Worm (Caenorhabditis elegans) whole organism, L1 larva: ENCODE results near the gene C03H12.1.

ENCODE experiments used
- C04F5.9 ChIP-seq: sonication (generic microtip); optimal IDR thresholded peaks from 2 replicates; lab custom pipeline; 2016; ENCODE audit warnings: missing genetic modification characterization, missing compliant biosample characterization
- F16B12.6 ChIP-seq: fragments of 150-350 bp; optimal IDR thresholded peaks from 2 replicates; lab custom pipeline; 2014; ENCODE audit warnings: missing biosample characterization, missing genetic modification characterization
- Y116A8C.19 ChIP-seq: sonication (generic microtip); optimal IDR thresholded peaks from 2 replicates; lab custom pipeline; 2016; ENCODE audit warnings: missing compliant biosample characterization, missing genetic modification characterization, borderline replicate concordance
- aha-1 ChIP-seq: fragments of 150-350 bp; optimal IDR thresholded peaks from 2 replicates; lab custom pipeline; 2014; ENCODE audit warnings: missing biosample characterization, missing genetic modification characterization
- alr-1 ChIP-seq: fragments of 200-800 bp; sonication (Bioruptor generic); optimal IDR thresholded peaks from 2 replicates; lab custom pipeline; 2018; ENCODE audit warnings: borderline replicate concordance, mild to moderate bottlenecking, missing genetic modification characterization, missing compliant biosample characterization
- aly-2 ChIP-seq: fragments of 150-350 bp; optimal IDR thresholded peaks from 2 replicates; lab custom pipeline; 2014; ENCODE audit warnings: missing biosample characterization, missing genetic modification characterization
- ceh-8 ChIP-seq: fragments of 200-800 bp; sonication (Bioruptor generic); optimal IDR thresholded peaks from 2 replicates; lab custom pipeline; 2018; ENCODE audit warnings: mild to moderate bottlenecking, missing genetic modification characterization, moderate library complexity, missing compliant biosample characterization
- ceh-82 ChIP-seq, 3 experiments: fragments of 150-350 bp in 1 of 3; sonication (generic microtip) in 2 of 3; optimal IDR thresholded peaks; 2 replicates each; lab custom pipeline; 2014 to 2017; ENCODE audit warnings: missing biosample characterization in 3 of 3, missing genetic modification characterization in 3 of 3
- ceh-88 ChIP-seq: fragments of 200-800 bp; sonication (Bioruptor generic); IDR thresholded peaks from 2 replicates; pipeline ENCODE4 v1.3.6; 2022; ENCODE audit warnings: missing genetic modification characterization, missing compliant biosample characterization
- ceh-90 ChIP-seq: sonication (generic microtip); optimal IDR thresholded peaks from 2 replicates; lab custom pipeline; 2016; ENCODE audit warnings: missing genetic modification characterization, missing compliant biosample characterization
- dsc-1 ChIP-seq: sonication (generic microtip); optimal IDR thresholded peaks from 2 replicates; lab custom pipeline; 2016; ENCODE audit warnings: mild to moderate bottlenecking, missing genetic modification characterization, missing compliant biosample characterization
- efl-3 ChIP-seq: fragments of 200-800 bp; sonication (Bioruptor generic); optimal IDR thresholded peaks from 2 replicates; lab custom pipeline; 2018; ENCODE audit warnings: mild to moderate bottlenecking, missing genetic modification characterization, missing compliant biosample characterization
- egl-13 ChIP-seq: sonication (generic microtip); optimal IDR thresholded peaks from 2 replicates; lab custom pipeline; 2016; ENCODE audit warnings: missing genotype, missing genetic modification reagents, missing genetic modification characterization, missing compliant biosample characterization
- elt-3 ChIP-seq, 6 experiments: fragments of 150-350 bp in 1 of 6; sonication (generic microtip); optimal IDR thresholded peaks; 2 replicates each; lab custom pipeline; 2017 to 2018; ENCODE audit warnings: missing biosample characterization in 6 of 6, missing genetic modification characterization in 6 of 6, inconsistent platforms in 1 of 6
- ets-5 ChIP-seq: fragments of 200-800 bp; sonication (Bioruptor generic); IDR thresholded peaks from 2 replicates; pipeline ENCODE4 v1.3.6; 2022; ENCODE audit warnings: missing genetic modification characterization, missing compliant biosample characterization
- fkh-10 ChIP-seq: sonication (generic microtip); optimal IDR thresholded peaks from 2 replicates; lab custom pipeline; 2017; ENCODE audit warnings: missing biosample characterization, missing genetic modification reagents, missing genetic modification characterization
- fkh-4 ChIP-seq: sonication (generic microtip); optimal IDR thresholded peaks from 2 replicates; lab custom pipeline; 2016; ENCODE audit warnings: missing compliant biosample characterization, missing genetic modification characterization, borderline replicate concordance
- fkh-8 ChIP-seq: sonication (generic microtip); optimal IDR thresholded peaks from 2 replicates; lab custom pipeline; 2016; ENCODE audit warnings: mild to moderate bottlenecking, missing genetic modification characterization, missing compliant biosample characterization
- grh-1 ChIP-seq: fragments of 200-800 bp; sonication (Bioruptor generic); IDR thresholded peaks from 2 replicates; pipeline ENCODE4 v1.3.6; 2022; ENCODE audit warnings: missing genetic modification reagents, missing genetic modification characterization, missing compliant biosample characterization
- hpl-2 ChIP-seq: fragments of 150-350 bp; optimal IDR thresholded peaks from 2 replicates; lab custom pipeline; 2014; ENCODE audit warnings: missing biosample characterization, missing genetic modification reagents, missing genetic modification characterization
- irx-1 ChIP-seq: sonication (generic microtip); optimal IDR thresholded peaks from 2 replicates; lab custom pipeline; 2016; ENCODE audit warnings: missing genetic modification characterization, missing compliant biosample characterization
- jun-1 ChIP-seq: fragments of 150-350 bp; optimal IDR thresholded peaks from 2 replicates; lab custom pipeline; 2014; ENCODE audit warnings: missing biosample characterization, missing genetic modification reagents, missing genetic modification characterization
- lin-13 ChIP-seq: fragments of 150-350 bp; optimal IDR thresholded peaks from 2 replicates; lab custom pipeline; 2014; ENCODE audit warnings: missing biosample characterization, missing genetic modification reagents, missing genetic modification characterization
- lin-15B ChIP-seq: fragments of 150-350 bp; sonication (generic microtip); optimal IDR thresholded peaks from 3 replicates; lab custom pipeline; 2014; ENCODE audit warnings: missing biosample characterization, missing genetic modification characterization
- lin-35 ChIP-seq, 2 experiments: fragments of 150-350 bp; optimal IDR thresholded peaks; 2 replicates each; lab custom pipeline; 2014; ENCODE audit warnings: missing biosample characterization in 2 of 2, missing genetic modification characterization in 2 of 2, missing genetic modification reagents in 2 of 2
- lin-39 ChIP-seq: fragments of 150-350 bp; optimal IDR thresholded peaks from 2 replicates; lab custom pipeline; 2014; ENCODE audit warnings: missing biosample characterization, missing genetic modification reagents, missing genetic modification characterization
- lsy-2 ChIP-seq, 2 experiments: fragments of 150-350 bp; optimal IDR thresholded peaks; 2 replicates each; lab custom pipeline; 2014; ENCODE audit warnings: missing biosample characterization in 2 of 2, missing genetic modification characterization in 2 of 2
- mab-9 ChIP-seq: fragments of 200-800 bp; sonication (Bioruptor generic); IDR thresholded peaks from 2 replicates; pipeline ENCODE4 v1.3.6; 2022; ENCODE audit warnings: missing genetic modification reagents, missing genetic modification characterization, missing compliant biosample characterization
- mdl-1 ChIP-seq, 2 experiments: fragments of 150-350 bp; optimal IDR thresholded peaks; 2 replicates each; lab custom pipeline; 2014 to 2017; ENCODE audit warnings: missing biosample characterization in 2 of 2, missing genetic modification characterization in 2 of 2, inconsistent platforms in 1 of 2
- mef-2 ChIP-seq: fragments of 150-350 bp; optimal IDR thresholded peaks from 2 replicates; lab custom pipeline; 2014; ENCODE audit warnings: missing biosample characterization, missing genetic modification characterization
- mep-1 ChIP-seq: fragments of 150-350 bp; optimal IDR thresholded peaks from 2 replicates; lab custom pipeline; 2014; ENCODE audit warnings: missing biosample characterization, missing genetic modification characterization
- nhr-20 ChIP-seq: sonication (generic microtip); optimal IDR thresholded peaks from 2 replicates; lab custom pipeline; 2016; ENCODE audit warnings: mild to moderate bottlenecking, missing genetic modification characterization, missing compliant biosample characterization
- nhr-237 ChIP-seq: fragments of 150-350 bp; optimal IDR thresholded peaks from 2 replicates; lab custom pipeline; 2014; ENCODE audit warnings: missing biosample characterization, missing genetic modification characterization
- nhr-28 ChIP-seq: fragments of 150-350 bp; optimal IDR thresholded peaks from 2 replicates; lab custom pipeline; 2014; ENCODE audit warnings: missing biosample characterization, missing genetic modification characterization
- nhr-76 ChIP-seq: sonication (generic microtip); optimal IDR thresholded peaks from 2 replicates; lab custom pipeline; 2017; ENCODE audit warnings: missing biosample characterization, missing genetic modification characterization
- nhr-77 ChIP-seq: fragments of 150-350 bp; optimal IDR thresholded peaks from 2 replicates; lab custom pipeline; 2014; ENCODE audit warnings: missing biosample characterization, missing genetic modification characterization
- nhr-85 ChIP-seq: sonication (generic microtip); peaks from one replicate; lab custom pipeline; 2016; ENCODE audit warnings: missing genetic modification characterization, inconsistent platforms, missing compliant biosample characterization
- nhr-90 ChIP-seq: sonication (generic microtip); optimal IDR thresholded peaks from 2 replicates; lab custom pipeline; 2016; ENCODE audit warnings: mild to moderate bottlenecking, missing genetic modification characterization, missing compliant biosample characterization; ENCODE audit not compliant: poor library complexity
- pqm-1 ChIP-seq: sonication (generic microtip); optimal IDR thresholded peaks from 3 replicates; lab custom pipeline; 2017; ENCODE audit warnings: missing biosample characterization, missing genetic modification characterization
- rnt-1 ChIP-seq: sonication (generic microtip); optimal IDR thresholded peaks from 2 replicates; lab custom pipeline; 2016; ENCODE audit warnings: mild to moderate bottlenecking, missing genetic modification characterization, moderate library complexity, missing compliant biosample characterization
- skn-1 ChIP-seq: fragments of 150-350 bp; optimal IDR thresholded peaks from 2 replicates; lab custom pipeline; 2014; ENCODE audit warnings: missing biosample characterization, missing genetic modification characterization
- snpc-4 ChIP-seq: fragments of 150-350 bp; optimal IDR thresholded peaks from 2 replicates; lab custom pipeline; 2014; ENCODE audit warnings: missing biosample characterization, missing genetic modification characterization
- snu-23 ChIP-seq: sonication (generic microtip); optimal IDR thresholded peaks from 2 replicates; lab custom pipeline; 2016; ENCODE audit warnings: missing genetic modification characterization, missing compliant biosample characterization
- sptf-1 ChIP-seq: fragments of 150-350 bp; optimal IDR thresholded peaks from 2 replicates; lab custom pipeline; 2014; ENCODE audit warnings: missing biosample characterization, missing genetic modification characterization
- sup-37 ChIP-seq: fragments of 200-800 bp; sonication (Bioruptor generic); optimal IDR thresholded peaks from 2 replicates; lab custom pipeline; 2018; ENCODE audit warnings: mild to moderate bottlenecking, missing genetic modification characterization, missing compliant biosample characterization
- tbx-2 ChIP-seq: sonication (generic microtip); optimal IDR thresholded peaks from 2 replicates; lab custom pipeline; 2016; ENCODE audit warnings: missing genetic modification characterization, missing compliant biosample characterization
- tlp-1 ChIP-seq: fragments of 150-350 bp; optimal IDR thresholded peaks from 2 replicates; lab custom pipeline; 2014; ENCODE audit warnings: missing biosample characterization, missing genetic modification characterization
- unc-130 ChIP-seq: fragments of 150-350 bp; optimal IDR thresholded peaks from 2 replicates; lab custom pipeline; 2017; ENCODE audit warnings: missing biosample characterization, missing genetic modification characterization, inconsistent platforms
- unc-62 ChIP-seq: fragments of 150-350 bp; optimal IDR thresholded peaks from 2 replicates; lab custom pipeline; 2014; ENCODE audit warnings: missing biosample characterization, missing genetic modification reagents, missing genetic modification characterization
- zip-4 ChIP-seq: fragments of 200-800 bp; sonication (Bioruptor generic); optimal IDR thresholded peaks from 2 replicates; lab custom pipeline; 2018; ENCODE audit warnings: mild to moderate bottlenecking, missing genetic modification characterization, moderate library complexity, missing compliant biosample characterization

The C03H12.1 gene

ce11 chrX:15704579-15705110, 15.4 kb downstream of the C03H12.1 start (continued):
- TF ChIP-seq nhr-28 (tag; lab: Kevin White, UChicago) (no peak), aha-1 (tag; lab: Kevin White, UChicago) (no peak), pqm-1 (no peak), irx-1 (tag; lab: Kevin White, UChicago) (no peak), fkh-8 (no peak), fkh-4 (tag; lab: Kevin White, UChicago) (no peak), ceh-88 (GFP tag; lab: Robert Waterston, UW) (no peak), unc-130 (tag; lab: Kevin White, UChicago) (no peak), elt-3 (tag; optimal IDR thresholded peaks at IDR 0.05; lab: Kevin White, UChicago) (peak in 5 of 6 experiments; percentile 78 to 93 (median 91)), lin-13 (GFP tag; lab: Kevin White, UChicago) (peak; percentile 11), ets-5 (no peak)

ce11 chrX:15706108-15706676, 16.9 kb downstream of the C03H12.1 start:
- no peak for TF ChIP-seq nhr-77 (tag; lab: Kevin White, UChicago)
- peak; percentile 8 to 38 for TF ChIP-seq lsy-2 (tag; optimal IDR thresholded peaks at IDR 0.05; lab: Kevin White, UChicago)
- no peak for TF ChIP-seq efl-3
- TF ChIP-seq lin-15B (tag; lab: Kevin White, UChicago) = no peak
- no peak for TF ChIP-seq nhr-237 (tag; lab: Kevin White, UChicago)
- TF ChIP-seq C04F5.9 = no peak
- TF ChIP-seq mab-9 (GFP tag; lab: Robert Waterston, UW) = no peak
- TF ChIP-seq Y116A8C.19 (tag; lab: Kevin White, UChicago) = no peak
- peak; percentile 49 for TF ChIP-seq unc-130 (tag; lab: Kevin White, UChicago)
- peak in 1 of 2 experiments; percentile 62 for TF ChIP-seq mdl-1 (tag; optimal IDR thresholded peaks at IDR 0.05; lab: Kevin White, UChicago)
- TF ChIP-seq unc-62 (GFP tag; lab: Kevin White, UChicago) = no peak
- no peak for TF ChIP-seq tlp-1 (tag; lab: Kevin White, UChicago)
- TF ChIP-seq hpl-2 = no peak
- TF ChIP-seq elt-3 (tag; optimal IDR thresholded peaks at IDR 0.05; lab: Kevin White, UChicago) = peak in 2 of 6 experiments; percentile 58 to 71
- TF ChIP-seq fkh-10 (GFP tag; lab: Kevin White, UChicago) = no peak
- no peak for TF ChIP-seq F16B12.6 (tag; lab: Kevin White, UChicago)
- TF ChIP-seq aly-2 (tag; lab: Kevin White, UChicago) = no peak
- TF ChIP-seq fkh-4 (tag; lab: Kevin White, UChicago) = no peak
- TF ChIP-seq pqm-1 = no peak
- no peak for TF ChIP-seq ceh-82 (tag; optimal IDR thresholded peaks at IDR 0.05; lab: Kevin White, UChicago)
- TF ChIP-seq zip-4 (GFP tag; lab: Kevin White, UChicago) = no peak
- no peak for TF ChIP-seq ceh-8 (GFP tag; lab: Kevin White, UChicago)
- peak; percentile 57 for TF ChIP-seq snu-23 (GFP tag; lab: Kevin White, UChicago)
- no peak for TF ChIP-seq alr-1 (tag; lab: Kevin White, UChicago)
- TF ChIP-seq jun-1 (tag; lab: Kevin White, UChicago) = no peak
- no peak for TF ChIP-seq nhr-28 (tag; lab: Kevin White, UChicago)
- TF ChIP-seq tbx-2 = peak; percentile 50
- no peak for TF ChIP-seq fkh-8
- no peak for TF ChIP-seq snpc-4
- TF ChIP-seq nhr-20 = peak; percentile 77
- TF ChIP-seq ceh-90 (tag; lab: Kevin White, UChicago) = no peak
- TF ChIP-seq sup-37 = no peak
- no peak for TF ChIP-seq egl-13
- TF ChIP-seq lin-35 (GFP tag; optimal IDR thresholded peaks at IDR 0.05; lab: Kevin White, UChicago) = peak in 1 of 2 experiments; percentile 57
- no peak for TF ChIP-seq sptf-1 (tag; lab: Kevin White, UChicago)
- TF ChIP-seq grh-1 (GFP tag; lab: Robert Waterston, UW) = no peak
- TF ChIP-seq mef-2 (tag; lab: Kevin White, UChicago) = peak; percentile 45
- TF ChIP-seq dsc-1 (tag; lab: Kevin White, UChicago) = no peak
- no peak for TF ChIP-seq nhr-76 (tag; lab: Kevin White, UChicago)
- peak; percentile 17 for TF ChIP-seq mep-1 (tag; lab: Kevin White, UChicago)
- no peak for TF ChIP-seq lin-39 (tag; lab: Kevin White, UChicago)
- TF ChIP-seq nhr-90 (tag; lab: Kevin White, UChicago) = peak; percentile 44
- TF ChIP-seq nhr-85 (tag; lab: Kevin White, UChicago) = peak; percentile 97
- TF ChIP-seq skn-1 (tag; lab: Kevin White, UChicago) = no peak
- peak; percentile 23 for TF ChIP-seq rnt-1
